Worm (Caenorhabditis elegans): Measurements from ENCODE around the gene C25F9.14.

Gene C25F9.14

ce11 chrV:19467574-19467973 is 31.3 kb downstream of the C25F9.14 start, which contains the start of gene Y43F8B.23:
Gene Y43F8B.23, minus strand, starts transcription at chrV:19467648.
- TF ChIP-seq nhr-71 (tag; optimal IDR thresholded peaks at IDR 0.05): no peak
- TF ChIP-seq C16A3.4 (tag; optimal IDR thresholded peaks at IDR 0.05): no peak
- TF ChIP-seq fkh-4 (tag; optimal IDR thresholded peaks at IDR 0.05; ENCODE audit: borderline replicate concordance): no peak
- TF ChIP-seq ama-1 (optimal IDR thresholded peaks at IDR 0.05): no peak
- TF ChIP-seq lin-35 (GFP tag; optimal IDR thresholded peaks at IDR 0.05): peak in 1 of 2 experiments; percentile 7
- TF ChIP-seq blmp-1 (tag; optimal IDR thresholded peaks at IDR 0.05): no peak
- TF ChIP-seq unc-62 (GFP tag; optimal IDR thresholded peaks at IDR 0.05): no peak
- TF ChIP-seq elt-2 (tag; optimal IDR thresholded peaks at IDR 0.05): peak; percentile 48

- TF ChIP-seq ceh-63 (GFP tag; optimal IDR thresholded peaks at IDR 0.05): no peak
- no peak for TF ChIP-seq ces-1 (GFP tag; optimal IDR thresholded peaks at IDR 0.05)
- TF ChIP-seq irx-1 (tag; optimal IDR thresholded peaks at IDR 0.05): no peak
- TF ChIP-seq efl-3 (GFP tag; optimal IDR thresholded peaks at IDR 0.05): no peak
- TF ChIP-seq nhr-12 (tag; optimal IDR thresholded peaks at IDR 0.05): no peak
- TF ChIP-seq blmp-1 (tag; optimal IDR thresholded peaks at IDR 0.05): no peak
- TF ChIP-seq lin-15B (tag; optimal IDR thresholded peaks at IDR 0.05): no peak
These were observed 31.8 kb downstream of the C25F9.14 start, which contains the start of gene Y43F8B.12 for ce11 chrV:19468083-19468482. Gene Y43F8B.12, plus strand, starts transcription at chrV:19468383.

- no peak for TF ChIP-seq C34B4.2 (tag; optimal IDR thresholded peaks at IDR 0.05)
- TF ChIP-seq nhr-85 (tag): peak; percentile 38
- peak; percentile 48 for TF ChIP-seq dsc-1 (tag; optimal IDR thresholded peaks at IDR 0.05)
- no peak for TF ChIP-seq ceh-88 (GFP tag; IDR thresholded peaks at IDR 0.05)
These were observed 34.1 kb downstream of the C25F9.14 start, which contains the start of gene Y43F8B.11 for ce11 chrV:19470385-19470784. Gene Y43F8B.11, plus strand, starts transcription at chrV:19470685.

ce11 chrV:19473842-19474514 is 37.7 kb downstream of the C25F9.14 start, which contains the start of gene Y43F8B.10:
Gene Y43F8B.10, plus strand, starts transcription at chrV:19474464.
- TF ChIP-seq F16B12.6 (tag; optimal IDR thresholded peaks at IDR 0.05) (no peak), efl-1 (optimal IDR thresholded peaks at IDR 0.05) (no peak), efl-1 (GFP tag; optimal IDR thresholded peaks at IDR 0.05 in 1 of 2) (peak in 1 of 2 experiments; percentile 44), mep-1 (tag; optimal IDR thresholded peaks at IDR 0.05) (no peak)

- TF ChIP-seq skn-1 (tag; optimal IDR thresholded peaks at IDR 0.05): no peak
- TF ChIP-seq F16B12.6 (tag; optimal IDR thresholded peaks at IDR 0.05): no peak
- TF ChIP-seq hlh-4 (tag; optimal IDR thresholded peaks at IDR 0.05): no peak
- no peak for TF ChIP-seq hlh-17 (GFP tag; optimal IDR thresholded peaks at IDR 0.05; ENCODE audit: borderline replicate concordance)
- TF ChIP-seq blmp-1 (tag; optimal IDR thresholded peaks at IDR 0.05): no peak
- TF ChIP-seq swsn-7 (tag; optimal IDR thresholded peaks at IDR 0.05): no peak
- no peak for TF ChIP-seq ceh-63 (GFP tag; optimal IDR thresholded peaks at IDR 0.05)
- TF ChIP-seq C04F5.9 (tag; optimal IDR thresholded peaks at IDR 0.05): no peak
- no peak for TF ChIP-seq mdl-1 (tag; optimal IDR thresholded peaks at IDR 0.05)
- TF ChIP-seq efl-1 (optimal IDR thresholded peaks at IDR 0.05): peak; percentile 25 to 39
- TF ChIP-seq efl-1 (GFP tag; optimal IDR thresholded peaks at IDR 0.05 in 1 of 2): peak; percentile 51 to 85
- peak in 2 of 3 experiments; percentile 5 to 24 for TF ChIP-seq dpl-1 (GFP tag; optimal IDR thresholded peaks at IDR 0.05)
- no peak for TF ChIP-seq C16A3.4 (tag; optimal IDR thresholded peaks at IDR 0.05)
These were observed 41.0 kb downstream of the C25F9.14 start for ce11 chrV:19477302-19477701.

ce11 chrV:19477852-19478251 is 41.6 kb downstream of the C25F9.14 start, which contains the start of gene Y43F8B.9:
Gene Y43F8B.9, plus strand, starts transcription at chrV:19478152.
- peak; percentile 54 for TF ChIP-seq nhr-85 (tag)
- no peak for TF ChIP-seq nhr-20 (tag; optimal IDR thresholded peaks at IDR 0.05)
